Worm (Caenorhabditis elegans): ENCODE results near the gene F37C4.6.
A peak's percentile ranks its signal among the peaks of the same experiment; 100 is the strongest.

- no peak for TF ChIP-seq mdl-1 (tag; optimal IDR thresholded peaks at IDR 0.05)
- peak in 1 of 2 experiments; percentile 23 for TF ChIP-seq egl-27 (tag; optimal IDR thresholded peaks at IDR 0.05)
- TF ChIP-seq pqm-1 (tag; optimal IDR thresholded peaks at IDR 0.05) = peak; percentile 100
- peak; percentile 92 for TF ChIP-seq tlp-1 (tag; optimal IDR thresholded peaks at IDR 0.05)
- TF ChIP-seq efl-1 (optimal IDR thresholded peaks at IDR 0.05) = no peak
- peak in 1 of 2 experiments; percentile 78 for TF ChIP-seq efl-1 (GFP tag; optimal IDR thresholded peaks at IDR 0.05 in 1 of 2)
- TF ChIP-seq ztf-4 (tag; optimal IDR thresholded peaks at IDR 0.05) = no peak
- peak; percentile 40 for TF ChIP-seq nhr-90 (tag; optimal IDR thresholded peaks at IDR 0.05; ENCODE audit: poor library complexity)
- no peak for TF ChIP-seq skn-1 (tag; optimal IDR thresholded peaks at IDR 0.05)
- TF ChIP-seq ceh-82 (tag; optimal IDR thresholded peaks at IDR 0.05) = no peak
- TF ChIP-seq fkh-10 (GFP tag; optimal IDR thresholded peaks at IDR 0.05) = no peak
- no peak for TF ChIP-seq vab-15 (tag; optimal IDR thresholded peaks at IDR 0.05)
Measured at ce11 chrIV:3899719-3900554, 21.8 kb upstream of the F37C4.6 start, which contains the start of gene srz-62.

Data from whole organism, L1 larva.